Worm (Caenorhabditis elegans): ENCODE results near the gene lys-8.

lys-8 gene

ce11 chrII:5594210-5594764 lies 8.3 kb downstream of the lys-8 start, which contains the start of gene ttc-4 (continued):
- TF ChIP-seq unc-98 (GFP tag; IDR thresholded peaks at IDR 0.05) = no peak
- TF ChIP-seq C04F5.9 (tag; optimal IDR thresholded peaks at IDR 0.05) = no peak
- TF ChIP-seq tlp-1 (tag; optimal IDR thresholded peaks at IDR 0.05) = no peak
- peak; percentile 45 for TF ChIP-seq fkh-8 (tag; optimal IDR thresholded peaks at IDR 0.05)
- no peak for TF ChIP-seq pag-3 (tag; optimal IDR thresholded peaks at IDR 0.05; ENCODE audit: borderline replicate concordance, insufficient read depth)
- no peak for TF ChIP-seq lin-39 (tag; optimal IDR thresholded peaks at IDR 0.05)
- TF ChIP-seq xbp-1 (tag; optimal IDR thresholded peaks at IDR 0.05) = peak; percentile 33
- no peak for TF ChIP-seq fkh-4 (tag; optimal IDR thresholded peaks at IDR 0.05; ENCODE audit: borderline replicate concordance)
- TF ChIP-seq hpl-2 (GFP tag; optimal IDR thresholded peaks at IDR 0.05) = no peak
- peak; percentile 50 to 59 for TF ChIP-seq efl-1 (optimal IDR thresholded peaks at IDR 0.05)
- peak; percentile 1 to 58 for TF ChIP-seq efl-1 (GFP tag; optimal IDR thresholded peaks at IDR 0.05 in 1 of 2)
- TF ChIP-seq nhr-85 (tag) = peak; percentile 69
- no peak for TF ChIP-seq zag-1 (tag; optimal IDR thresholded peaks at IDR 0.05)
- TF ChIP-seq elt-3 (tag; optimal IDR thresholded peaks at IDR 0.05) = peak in 1 of 6 experiments; percentile 21
- no peak for TF ChIP-seq unc-30 (tag; optimal IDR thresholded peaks at IDR 0.05)
- peak; percentile 17 for TF ChIP-seq irx-1 (tag; optimal IDR thresholded peaks at IDR 0.05)
- no peak for TF ChIP-seq fos-1 (tag; optimal IDR thresholded peaks at IDR 0.05)
- no peak for TF ChIP-seq jun-1 (tag; optimal IDR thresholded peaks at IDR 0.05)
- no peak for TF ChIP-seq lin-13 (GFP tag; optimal IDR thresholded peaks at IDR 0.05)
- TF ChIP-seq tbx-2 (tag; optimal IDR thresholded peaks at IDR 0.05) = peak; percentile 23
- no peak for TF ChIP-seq ama-1 (optimal IDR thresholded peaks at IDR 0.05)
- no peak for TF ChIP-seq vab-15 (tag; optimal IDR thresholded peaks at IDR 0.05)
- TF ChIP-seq lir-3 (tag; optimal IDR thresholded peaks at IDR 0.05; ENCODE audit: poor library complexity) = peak; percentile 63
- peak; percentile 51 for TF ChIP-seq lin-14 (GFP tag; optimal IDR thresholded peaks at IDR 0.05)
- no peak for TF ChIP-seq hlh-17 (GFP tag; optimal IDR thresholded peaks at IDR 0.05; ENCODE audit: borderline replicate concordance)
- peak; percentile 8 for TF ChIP-seq elt-2 (tag; optimal IDR thresholded peaks at IDR 0.05)
- peak; percentile 36 for TF ChIP-seq mep-1 (tag; optimal IDR thresholded peaks at IDR 0.05)
- peak; percentile 48 for TF ChIP-seq lin-15B (tag; optimal IDR thresholded peaks at IDR 0.05)
- TF ChIP-seq snu-23 (GFP tag; optimal IDR thresholded peaks at IDR 0.05) = peak; percentile 49
- TF ChIP-seq nhr-47 (tag; optimal IDR thresholded peaks at IDR 0.05) = peak; percentile 43
- peak; percentile 19 for TF ChIP-seq rnt-1 (tag; optimal IDR thresholded peaks at IDR 0.05)
- TF ChIP-seq sox-4 (tag; optimal IDR thresholded peaks at IDR 0.05) = no peak
- TF ChIP-seq nhr-76 (tag; optimal IDR thresholded peaks at IDR 0.05) = no peak
- TF ChIP-seq hlh-4 (tag; optimal IDR thresholded peaks at IDR 0.05) = no peak
- peak; percentile 28 for TF ChIP-seq blmp-1 (tag; optimal IDR thresholded peaks at IDR 0.05)
- peak; percentile 41 to 73 for TF ChIP-seq lin-35 (GFP tag; optimal IDR thresholded peaks at IDR 0.05)
- no peak for TF ChIP-seq zip-4 (GFP tag; optimal IDR thresholded peaks at IDR 0.05)
- peak; percentile 34 for TF ChIP-seq nhr-77 (tag; optimal IDR thresholded peaks at IDR 0.05)
- no peak for TF ChIP-seq sup-37 (GFP tag; optimal IDR thresholded peaks at IDR 0.05)
- peak; percentile 11 to 67 (median 41) for TF ChIP-seq dpl-1 (GFP tag; optimal IDR thresholded peaks at IDR 0.05)
- TF ChIP-seq ztf-11 (tag; optimal IDR thresholded peaks at IDR 0.05) = no peak
- TF ChIP-seq isw-1 (GFP tag; IDR thresholded peaks at IDR 0.05) = peak; percentile 28; the same call in 1 of the 2 replicates
- TF ChIP-seq skn-1 (tag; optimal IDR thresholded peaks at IDR 0.05) = peak; percentile 48
- no peak for TF ChIP-seq ceh-90 (tag; optimal IDR thresholded peaks at IDR 0.05)
- no peak for TF ChIP-seq alr-1 (tag; optimal IDR thresholded peaks at IDR 0.05; ENCODE audit: borderline replicate concordance)
- TF ChIP-seq nhr-237 (tag; optimal IDR thresholded peaks at IDR 0.05) = no peak
- TF ChIP-seq snpc-4 (tag; optimal IDR thresholded peaks at IDR 0.05) = peak; percentile 15
- TF ChIP-seq nhr-12 (tag; optimal IDR thresholded peaks at IDR 0.05) = no peak
- TF ChIP-seq unc-62 (GFP tag; optimal IDR thresholded peaks at IDR 0.05) = no peak
- peak; percentile 76 for TF ChIP-seq C16A3.4 (tag; optimal IDR thresholded peaks at IDR 0.05)
- TF ChIP-seq dsc-1 (tag; optimal IDR thresholded peaks at IDR 0.05) = no peak
- peak; percentile 12 for TF ChIP-seq F16B12.6 (tag; optimal IDR thresholded peaks at IDR 0.05)
- TF ChIP-seq egl-13 (tag; optimal IDR thresholded peaks at IDR 0.05) = no peak
